Fruit fly (Drosophila melanogaster) whole organism: ENCODE results near the gene CG14427.

Experiments used
- pan ChIP-seq: fragments of >200 bp; optimal IDR thresholded peaks from 2 replicates; lab custom pipeline; 2017
- psq ChIP-seq: fragments of >200 bp; optimal IDR thresholded peaks from 2 replicates; lab custom pipeline; 2017
- usp ChIP-seq: fragments of >200 bp; optimal IDR thresholded peaks from 2 replicates; lab custom pipeline; 2017; ENCODE audit warnings: missing biosample characterization, missing genetic modification characterization, mixed read lengths

dm6 chrX:6991286-6991685 lies 49.1 kb upstream of the CG14427 start, which contains the start of gene ogre:
- no peak for TF ChIP-seq usp (GFP tag; lab: Kevin White, UChicago)
- no peak for TF ChIP-seq psq (lab: Kevin White, UChicago)
- TF ChIP-seq pan (lab: Kevin White, UChicago), result no peak
